Worm (Caenorhabditis elegans) whole organism, L4 larva: ENCODE data around the gene Y25C1A.14.

ENCODE experiments used
- F26F4.8 ChIP-seq: fragments of 200-800 bp; sonication (Bioruptor generic); conservative IDR thresholded peaks from 2 replicates; pipeline ENCODE4 v1.3.6; 2022; ENCODE audit warnings: missing genetic modification characterization, missing compliant biosample characterization
- T20F7.1 ChIP-seq: fragments of 200-800 bp; sonication (Bioruptor generic); optimal IDR thresholded peaks from 2 replicates; lab custom pipeline; 2018; ENCODE audit warnings: mild to moderate bottlenecking, missing genetic modification characterization, missing compliant biosample characterization
- T26A8.4 ChIP-seq: fragments of 200-800 bp; sonication (Bioruptor generic); IDR thresholded peaks from 2 replicates; pipeline ENCODE4 v1.3.6; 2022; ENCODE audit warnings: missing genetic modification characterization, missing compliant biosample characterization
- Y48G9A.11 ChIP-seq: fragments of 200-800 bp; sonication (Bioruptor generic); IDR thresholded peaks from 2 replicates; pipeline ENCODE4 v1.3.6; 2022; ENCODE audit warnings: missing genetic modification reagents, missing genetic modification characterization, missing compliant biosample characterization
- Y5F2A.4 ChIP-seq: fragments of 200-800 bp; sonication (Bioruptor generic); optimal IDR thresholded peaks from 2 replicates; lab custom pipeline; 2018; ENCODE audit warnings: mild to moderate bottlenecking, missing genetic modification characterization, missing compliant biosample characterization
- Y75B8A.6 ChIP-seq: fragments of 200-800 bp; sonication (Bioruptor generic); IDR thresholded peaks from 2 replicates; pipeline ENCODE4 v1.3.6; 2022; ENCODE audit warnings: missing genetic modification reagents, missing genetic modification characterization, missing compliant biosample characterization
- ZK337.2 ChIP-seq: fragments of 200-800 bp; sonication (Bioruptor generic); IDR thresholded peaks from 2 replicates; pipeline ENCODE4 v1.3.6; 2022; ENCODE audit warnings: missing genetic modification reagents, missing genetic modification characterization, missing compliant biosample characterization
- ZK546.5 ChIP-seq, 2 experiments: sonication (generic microtip); optimal IDR thresholded peaks; 2 replicates each; lab custom pipeline; 2017; ENCODE audit warnings: missing biosample characterization in 2 of 2, missing genetic modification characterization in 2 of 2
- aha-1 ChIP-seq: fragments of 150-350 bp; peaks from one replicate; lab custom pipeline; 2014; ENCODE audit warnings: missing biosample characterization, missing genetic modification characterization
- attf-4 ChIP-seq: sonication (generic microtip); optimal IDR thresholded peaks from 3 replicates; lab custom pipeline; 2017; ENCODE audit warnings: missing biosample characterization, missing genetic modification characterization
- ceh-44 ChIP-seq: fragments of 200-800 bp; sonication (Bioruptor generic); IDR thresholded peaks from 2 replicates; pipeline ENCODE4 v1.3.6; 2022; ENCODE audit warnings: missing genetic modification reagents, missing genetic modification characterization, missing compliant biosample characterization
- daf-12 ChIP-seq: fragments of 150-350 bp; optimal IDR thresholded peaks from 2 replicates; lab custom pipeline; 2014; ENCODE audit warnings: missing biosample characterization, missing genetic modification reagents, missing genetic modification characterization
- daf-8 ChIP-seq: fragments of 200-800 bp; sonication (Bioruptor generic); IDR thresholded peaks from 2 replicates; pipeline ENCODE4 v1.3.6; 2022; ENCODE audit warnings: missing genetic modification characterization, missing compliant biosample characterization
- dmd-6 ChIP-seq: fragments of 200-800 bp; sonication (Bioruptor generic); IDR thresholded peaks from 2 replicates; pipeline ENCODE4 v1.3.6; 2022; ENCODE audit warnings: missing genetic modification reagents, missing genetic modification characterization, missing compliant biosample characterization
- dmd-8 ChIP-seq: fragments of 200-800 bp; sonication (Bioruptor generic); IDR thresholded peaks from 2 replicates; pipeline ENCODE4 v1.3.6; 2022; ENCODE audit warnings: missing genetic modification characterization, missing compliant biosample characterization
- dpl-1 ChIP-seq: fragments of 150-350 bp; optimal IDR thresholded peaks from 2 replicates; lab custom pipeline; 2014; ENCODE audit warnings: missing biosample characterization, missing genetic modification reagents, missing genetic modification characterization
- duxl-1 ChIP-seq: sonication (generic microtip); optimal IDR thresholded peaks from 2 replicates; lab custom pipeline; 2016; ENCODE audit warnings: mild to moderate bottlenecking, missing genetic modification characterization, moderate library complexity, missing compliant biosample characterization; ENCODE audit not compliant: poor library complexity
- egl-27 ChIP-seq: sonication (generic microtip); optimal IDR thresholded peaks from 3 replicates; lab custom pipeline; 2017; ENCODE audit warnings: missing biosample characterization, missing genetic modification reagents, missing genetic modification characterization
- egl-43 ChIP-seq: fragments of 200-800 bp; sonication (Bioruptor generic); IDR thresholded peaks from 2 replicates; pipeline ENCODE4 v1.3.6; 2022; ENCODE audit warnings: missing genetic modification reagents, missing genetic modification characterization, missing compliant biosample characterization
- fkh-10 ChIP-seq: fragments of 150-350 bp; optimal IDR thresholded peaks from 2 replicates; lab custom pipeline; 2014; ENCODE audit warnings: missing biosample characterization, missing genetic modification reagents, missing genetic modification characterization
- fos-1 ChIP-seq: fragments of 150-350 bp; optimal IDR thresholded peaks from 2 replicates; lab custom pipeline; 2014; ENCODE audit warnings: missing biosample characterization, missing genetic modification characterization
- hif-1 ChIP-seq, 2 experiments: sonication (generic microtip); optimal IDR thresholded peaks; 2 replicates each; lab custom pipeline; 2016 to 2017; ENCODE audit warnings: missing compliant biosample characterization in 2 of 2, missing genetic modification characterization in 2 of 2, missing genetic modification reagents in 2 of 2, missing genotype in 2 of 2, mild to moderate bottlenecking in 1 of 2
- hmg-1.1 ChIP-seq: fragments of 200-800 bp; sonication (Bioruptor generic); IDR thresholded peaks from 2 replicates; pipeline ENCODE4 v1.3.6; 2022; ENCODE audit warnings: missing genetic modification reagents, missing genetic modification characterization, missing compliant biosample characterization
- lin-1 ChIP-seq: fragments of 200-800 bp; sonication (Bioruptor generic); IDR thresholded peaks from 2 replicates; pipeline ENCODE4 v1.3.6; 2022; ENCODE audit warnings: missing genetic modification reagents, missing genetic modification characterization, missing compliant biosample characterization
- lin-15B ChIP-seq: fragments of 150-350 bp; sonication (generic microtip); optimal IDR thresholded peaks from 3 replicates; lab custom pipeline; 2014; ENCODE audit warnings: missing biosample characterization, missing genetic modification characterization
- lin-38 ChIP-seq: fragments of 200-800 bp; sonication (Bioruptor generic); IDR thresholded peaks from 2 replicates; pipeline ENCODE4 v1.3.6; 2022; ENCODE audit warnings: missing genetic modification reagents, missing genetic modification characterization, missing compliant biosample characterization
- lir-3 ChIP-seq: sonication (generic microtip); optimal IDR thresholded peaks from 2 replicates; lab custom pipeline; 2016; ENCODE audit warnings: mild to moderate bottlenecking, missing genetic modification characterization, missing compliant biosample characterization
- lsy-2 ChIP-seq, 2 experiments: fragments of 150-350 bp in 1 of 2; sonication (generic microtip) in 1 of 2; optimal IDR thresholded peaks; 2 replicates each; lab custom pipeline; 2014 to 2017; ENCODE audit warnings: missing biosample characterization in 2 of 2, missing genetic modification characterization in 2 of 2
- madf-5 ChIP-seq, 2 experiments: fragments of 200-800 bp; sonication (Bioruptor generic); IDR thresholded peaks; 2 replicates each; pipeline ENCODE4 v1.3.6; 2022; ENCODE audit warnings: missing compliant biosample characterization in 2 of 2, missing genetic modification characterization in 2 of 2
- mdl-1 ChIP-seq, 2 experiments: fragments of 150-350 bp in 1 of 2; sonication (generic microtip) in 1 of 2; optimal IDR thresholded peaks; 2 replicates each; lab custom pipeline; 2014 to 2017; ENCODE audit warnings: missing biosample characterization in 2 of 2, missing genetic modification characterization in 2 of 2
- mdt-29 ChIP-seq: fragments of 200-800 bp; sonication (Bioruptor generic); IDR thresholded peaks from 2 replicates; pipeline ENCODE4 v1.3.6; 2022; ENCODE audit warnings: missing genetic modification reagents, missing genetic modification characterization, missing compliant biosample characterization
- mep-1 ChIP-seq: fragments of 150-350 bp; sonication (generic microtip); optimal IDR thresholded peaks from 3 replicates; lab custom pipeline; 2014; ENCODE audit warnings: missing biosample characterization, missing genetic modification characterization
- mxl-2 ChIP-seq: fragments of 200-800 bp; sonication (Bioruptor generic); conservative IDR thresholded peaks from 2 replicates; pipeline ENCODE4 v1.3.6; 2022; ENCODE audit warnings: missing genetic modification reagents, missing genetic modification characterization, missing compliant biosample characterization
- mxl-3 ChIP-seq: fragments of 200-800 bp; sonication (Bioruptor generic); optimal IDR thresholded peaks from 2 replicates; lab custom pipeline; 2018; ENCODE audit warnings: mild to moderate bottlenecking, missing genetic modification characterization, missing compliant biosample characterization
- nhr-10 ChIP-seq: fragments of 150-350 bp; optimal IDR thresholded peaks from 2 replicates; lab custom pipeline; 2014; ENCODE audit warnings: missing biosample characterization, missing genetic modification characterization
- nhr-102 ChIP-seq: sonication (generic microtip); optimal IDR thresholded peaks from 2 replicates; lab custom pipeline; 2016; ENCODE audit warnings: mild to moderate bottlenecking, missing genetic modification characterization, moderate library complexity, missing compliant biosample characterization
- nhr-111 ChIP-seq: fragments of 200-800 bp; sonication (Bioruptor generic); optimal IDR thresholded peaks from 2 replicates; lab custom pipeline; 2018; ENCODE audit warnings: mild to moderate bottlenecking, missing genetic modification characterization, missing compliant biosample characterization
- nhr-25 ChIP-seq: sonication (generic microtip); optimal IDR thresholded peaks from 2 replicates; lab custom pipeline; 2017; ENCODE audit warnings: missing genetic modification characterization, mild to moderate bottlenecking, missing compliant biosample characterization, antibody characterized with exemption, moderate library complexity, borderline replicate concordance; ENCODE audit not compliant: insufficient read depth
- nhr-41 ChIP-seq: fragments of 200-800 bp; sonication (Bioruptor generic); IDR thresholded peaks from 2 replicates; pipeline ENCODE4 v1.3.6; 2022; ENCODE audit warnings: missing genetic modification reagents, missing genetic modification characterization, missing compliant biosample characterization
- nhr-42 ChIP-seq: fragments of 200-800 bp; sonication (Bioruptor generic); IDR thresholded peaks from 2 replicates; pipeline ENCODE4 v1.3.6; 2022; ENCODE audit warnings: missing genetic modification characterization, missing compliant biosample characterization
- nhr-76 ChIP-seq: fragments of 150-350 bp; optimal IDR thresholded peaks from 2 replicates; lab custom pipeline; 2014; ENCODE audit warnings: missing biosample characterization, missing genetic modification characterization
- nhr-77 ChIP-seq: fragments of 150-350 bp; optimal IDR thresholded peaks from 2 replicates; lab custom pipeline; 2014; ENCODE audit warnings: missing biosample characterization, missing genetic modification characterization
- pha-4 ChIP-seq, 2 experiments: fragments of 150-350 bp in 1 of 2; fragments of 200-800 bp in 1 of 2; sonication (Bioruptor generic) in 1 of 2; IDR thresholded peaks in 1 of 2; optimal IDR thresholded peaks in 1 of 2; 2 replicates each; pipeline versions ENCODE4 v1.3.6 to Lab custom; 2014 to 2022; ENCODE audit warnings: missing genetic modification characterization in 2 of 2, missing genetic modification reagents in 2 of 2, missing biosample characterization in 1 of 2, missing compliant biosample characterization in 1 of 2
- sdz-12 ChIP-seq: fragments of 200-800 bp; sonication (Bioruptor generic); optimal IDR thresholded peaks from 2 replicates; lab custom pipeline; 2018; ENCODE audit warnings: mild to moderate bottlenecking, missing genetic modification characterization, missing compliant biosample characterization
- set-16 ChIP-seq: fragments of 200-800 bp; sonication (Bioruptor generic); IDR thresholded peaks from 2 replicates; pipeline ENCODE4 v1.3.6; 2022; ENCODE audit warnings: missing genetic modification reagents, missing genetic modification characterization, missing compliant biosample characterization
- snpc-1.2 ChIP-seq: fragments of 200-800 bp; sonication (Bioruptor generic); IDR thresholded peaks from 2 replicates; pipeline ENCODE4 v1.3.6; 2022; ENCODE audit warnings: missing genetic modification reagents, missing genetic modification characterization, missing compliant biosample characterization
- spr-3 ChIP-seq: fragments of 200-800 bp; sonication (Bioruptor generic); optimal IDR thresholded peaks from 2 replicates; lab custom pipeline; 2018; ENCODE audit warnings: mild to moderate bottlenecking, missing genetic modification characterization, missing compliant biosample characterization
- unc-62 ChIP-seq, 3 experiments: fragments of 150-350 bp in 1 of 3; sonication (generic microtip); optimal IDR thresholded peaks in 2 of 3; peaks in 1 of 3; 1 replicate in 1 of 3; 2 replicates in 2 of 3; lab custom pipeline; 2014 to 2017; ENCODE audit warnings: missing biosample characterization in 3 of 3, missing genetic modification characterization in 3 of 3, missing genetic modification reagents in 3 of 3, missing genotype in 1 of 3
- vab-7 ChIP-seq: fragments of 200-800 bp; sonication (Bioruptor generic); IDR thresholded peaks from 2 replicates; pipeline ENCODE4 v1.3.6; 2022; ENCODE audit warnings: missing genetic modification reagents, missing genetic modification characterization, missing compliant biosample characterization

Gene Y25C1A.14

DNA sequence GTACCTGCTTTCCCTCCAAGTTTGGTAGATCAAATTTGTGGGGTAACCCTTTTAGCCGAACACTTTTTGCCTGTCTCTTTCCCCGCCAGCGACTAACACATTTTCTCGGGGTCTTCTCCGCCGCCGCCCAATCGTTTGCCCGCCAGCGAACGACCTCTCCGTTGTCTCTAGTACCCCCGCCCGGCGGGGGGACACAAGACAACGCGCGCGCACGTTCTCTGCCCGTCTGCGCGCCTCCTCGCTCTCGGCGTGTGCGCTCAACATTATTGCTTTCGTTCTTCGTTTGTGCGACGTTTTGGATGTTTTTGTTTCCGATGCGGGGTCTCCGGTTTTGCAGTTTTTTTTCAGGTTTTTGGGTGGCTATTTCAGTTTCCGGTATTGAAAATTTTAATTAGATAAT lies 41.2 kb downstream of the Y25C1A.14 start (continued):
- TF ChIP-seq attf-4 (tag; lab: Kevin White, UChicago) (no peak), hif-1 (tag; optimal IDR thresholded peaks at IDR 0.05; lab: Kevin White, UChicago) (peak in 1 of 2 experiments; percentile 5), aha-1 (tag; lab: Kevin White, UChicago) (no peak), snpc-1.2 (no peak), egl-27 (no peak), Y5F2A.4 (GFP tag; lab: Kevin White, UChicago) (no peak), egl-43 (GFP tag; lab: Robert Waterston, UW) (peak; percentile 50; the same call in 1 of the 2 replicates)
- TF ChIP-seq, all 104 proteins: peak for 15

DNA sequence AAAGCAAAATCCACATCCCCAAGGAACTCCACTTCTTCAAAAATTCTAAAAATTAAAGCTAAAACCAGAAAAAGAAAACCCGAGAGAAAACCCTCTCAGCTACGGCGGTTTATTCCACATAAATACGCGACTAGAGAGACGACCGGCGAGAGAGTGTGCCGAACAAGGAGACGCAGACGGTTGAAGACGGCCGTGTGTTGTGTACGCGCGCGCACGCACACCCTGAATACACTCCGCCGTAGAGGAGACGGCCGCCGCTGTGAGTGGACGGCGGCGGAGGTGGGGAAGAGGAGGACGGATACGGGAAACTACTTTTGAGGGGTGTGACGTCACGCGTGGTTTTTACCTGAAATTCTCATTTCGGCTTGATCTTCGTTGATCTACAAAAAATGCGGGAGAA lies 42.1 kb downstream of the Y25C1A.14 start:
- no peak for TF ChIP-seq lir-3
- no peak for TF ChIP-seq nhr-41 (GFP tag; lab: Robert Waterston, UW)
- no peak for TF ChIP-seq fos-1 (tag; lab: Kevin White, UChicago)
- no peak for TF ChIP-seq daf-12 (tag; lab: Kevin White, UChicago)
- no peak for TF ChIP-seq daf-8
- TF ChIP-seq F26F4.8 (GFP tag; lab: Robert Waterston, UW), result no peak
- TF ChIP-seq lin-15B (tag; lab: Kevin White, UChicago), result no peak
- no peak for TF ChIP-seq mdl-1 (tag; optimal IDR thresholded peaks at IDR 0.05; lab: Kevin White, UChicago)
- no peak for TF ChIP-seq T20F7.1 (GFP tag; lab: Kevin White, UChicago)
- no peak for TF ChIP-seq dpl-1 (GFP tag; lab: Kevin White, UChicago)
- no peak for TF ChIP-seq ZK337.2 (GFP tag; lab: Robert Waterston, UW)
- TF ChIP-seq nhr-10 (tag; lab: Kevin White, UChicago), result no peak
- no peak for TF ChIP-seq T26A8.4
- TF ChIP-seq vab-7 (GFP tag; lab: Robert Waterston, UW), result no peak
- TF ChIP-seq nhr-102 (tag; lab: Kevin White, UChicago), result no peak
- TF ChIP-seq madf-5 (GFP tag; IDR thresholded peaks at IDR 0.05; lab: Robert Waterston, UW), result no peak
- no peak for TF ChIP-seq nhr-77
- TF ChIP-seq mxl-3, result peak; percentile 17
- no peak for TF ChIP-seq dmd-6 (GFP tag; lab: Robert Waterston, UW)
- no peak for TF ChIP-seq nhr-111 (GFP tag; lab: Kevin White, UChicago)
- TF ChIP-seq nhr-42 (GFP tag; lab: Robert Waterston, UW), result no peak
- TF ChIP-seq nhr-76 (tag; lab: Kevin White, UChicago), result no peak
- no peak for TF ChIP-seq mep-1 (tag; lab: Kevin White, UChicago)
- no peak for TF ChIP-seq unc-62 (GFP tag; optimal IDR thresholded peaks at IDR 0.05 in 1 of 2; lab: Kevin White, UChicago)
- no peak for TF ChIP-seq unc-62 (tag; optimal IDR thresholded peaks at IDR 0.05; lab: Kevin White, UChicago)
- TF ChIP-seq lsy-2 (tag; optimal IDR thresholded peaks at IDR 0.05; lab: Kevin White, UChicago), result no peak
- TF ChIP-seq lin-1 (GFP tag; lab: Robert Waterston, UW), result no peak
- no peak for TF ChIP-seq nhr-25
- no peak for TF ChIP-seq lin-38 (GFP tag; lab: Robert Waterston, UW)
- no peak for TF ChIP-seq Y48G9A.11 (GFP tag; lab: Robert Waterston, UW)
- no peak for TF ChIP-seq Y5F2A.4 (GFP tag; lab: Kevin White, UChicago)
- TF ChIP-seq pha-4 (GFP tag; IDR thresholded peaks at IDR 0.05; lab: Robert Waterston, UW), result 0 out of 2 replicates have a peak, but pooled peaks have one; percentile 5
- TF ChIP-seq pha-4 (tag; optimal IDR thresholded peaks at IDR 0.05; lab: Kevin White, UChicago), result no peak
- no peak for TF ChIP-seq spr-3 (GFP tag; lab: Kevin White, UChicago)
- peak; percentile 85 for TF ChIP-seq set-16 (GFP tag; lab: Robert Waterston, UW)
- TF ChIP-seq sdz-12 (GFP tag; lab: Kevin White, UChicago), result no peak
- no peak for TF ChIP-seq mxl-2
- TF ChIP-seq ZK546.5 (tag; optimal IDR thresholded peaks at IDR 0.05; lab: Kevin White, UChicago), result no peak
- no peak for TF ChIP-seq duxl-1 (tag; lab: Kevin White, UChicago)
- TF ChIP-seq fkh-10, result no peak
- no peak for TF ChIP-seq dmd-8 (GFP tag; lab: Robert Waterston, UW)
- peak; percentile 68; the same call in 1 of the 2 replicates for TF ChIP-seq hmg-1.1 (GFP tag; lab: Robert Waterston, UW)
- TF ChIP-seq ceh-44 (GFP tag; lab: Robert Waterston, UW), result no peak
- TF ChIP-seq Y75B8A.6 (GFP tag; lab: Robert Waterston, UW), result no peak
- no peak for TF ChIP-seq mdt-29 (GFP tag; lab: Robert Waterston, UW)
